Fruit fly (Drosophila melanogaster): ENCODE results near the gene CG8087.

dm6 chr3R:14580045-14580579, 15.5 kb upstream of the CG8087 start:
- TF ChIP-seq GATAe (GFP tag; conservative IDR thresholded peaks at IDR 0.05) (no peak), h (optimal IDR thresholded peaks at IDR 0.05) (no peak), Lpt (GFP tag; optimal IDR thresholded peaks at IDR 0.05) (no peak), org-1 (GFP tag; optimal IDR thresholded peaks at IDR 0.05) (no peak), Vsx1 (GFP tag; optimal IDR thresholded peaks at IDR 0.05) (no peak), row (GFP tag; IDR thresholded peaks at IDR 0.05) (no peak), Nf-YA (GFP tag; IDR thresholded peaks at IDR 0.05) (no peak), CoRest (tag; optimal IDR thresholded peaks at IDR 0.05) (no peak), CG12769 (tag; optimal IDR thresholded peaks at IDR 0.05) (no peak), CG13287 (GFP tag; IDR thresholded peaks at IDR 0.05; ENCODE audit: partially characterized antibody) (no peak), Mes4 (GFP tag; optimal IDR thresholded peaks at IDR 0.05) (no peak), CG10654 (GFP tag; optimal IDR thresholded peaks at IDR 0.05) (no peak), CG11085 (GFP tag; IDR thresholded peaks at IDR 0.05) (no peak), CG9437 (GFP tag; optimal IDR thresholded peaks at IDR 0.05) (no peak)

Data from whole organism, embryonic.